Fruit fly (Drosophila melanogaster) whole organism, embryonic: ENCODE data around the gene CG15337.

Experiments used
- CG10274 ChIP-seq: fragments of 200-800 bp; sonication (Bioruptor generic); optimal IDR thresholded peaks from 3 replicates; lab custom pipeline; 2017; ENCODE audit warnings: missing biosample characterization, mild to moderate bottlenecking, missing genetic modification characterization
- CG10462 ChIP-seq: fragments of 200-800 bp; sonication (Bioruptor generic); optimal IDR thresholded peaks from 2 replicates; lab custom pipeline; 2016; ENCODE audit warnings: missing biosample characterization, missing genetic modification characterization
- CG10565 ChIP-seq: fragments of 200-800 bp; sonication (Bioruptor generic); optimal IDR thresholded peaks from 3 replicates; lab custom pipeline; 2016; ENCODE audit warnings: missing biosample characterization, mild to moderate bottlenecking, missing genetic modification characterization
- CG11085 ChIP-seq: fragments of 200-800 bp; sonication (Bioruptor generic); IDR thresholded peaks from 2 replicates; pipeline ENCODE4 v1.3.6; 2022; ENCODE audit warnings: missing biosample characterization, missing genetic modification characterization
- CG11456 ChIP-seq: fragments of 200-800 bp; sonication (Bioruptor generic); IDR thresholded peaks from 3 replicates; pipeline ENCODE4 v1.3.6; 2022; ENCODE audit warnings: missing biosample characterization, missing genetic modification characterization
- CG11695 ChIP-seq: fragments of 200-800 bp; sonication (Bioruptor generic); IDR thresholded peaks from 3 replicates; pipeline ENCODE4 v1.3.6; 2022; ENCODE audit warnings: missing biosample characterization, missing genetic modification characterization
- CG13287 ChIP-seq: fragments of 200-800 bp; sonication (Bioruptor generic); IDR thresholded peaks from 2 replicates; pipeline ENCODE4 v1.3.6; 2022; ENCODE audit warnings: missing biosample characterization, missing genetic modification characterization; ENCODE audit not compliant: partially characterized antibody
- CG13424 ChIP-seq: fragments of 200-800 bp; sonication (Bioruptor generic); optimal IDR thresholded peaks from 2 replicates; lab custom pipeline; 2019; ENCODE audit warnings: missing biosample characterization, mild to moderate bottlenecking, missing genetic modification characterization, moderate library complexity
- CG14965 ChIP-seq: fragments of 200-800 bp; sonication (Bioruptor generic); optimal IDR thresholded peaks from 2 replicates; lab custom pipeline; 2016; ENCODE audit warnings: missing biosample characterization, missing genetic modification characterization, borderline replicate concordance
- CG16813 ChIP-seq: fragments of 200-800 bp; sonication (Bioruptor generic); IDR thresholded peaks from 3 replicates; pipeline ENCODE4 v1.3.6; 2022; ENCODE audit warnings: missing biosample characterization, missing genetic modification characterization; ENCODE audit not compliant: partially characterized antibody
- CG17186 ChIP-seq: fragments of 200-800 bp; sonication (Bioruptor generic); optimal IDR thresholded peaks from 3 replicates; lab custom pipeline; 2017; ENCODE audit warnings: missing biosample characterization, missing genetic modification reagents, missing genetic modification characterization
- CG17612 ChIP-seq: fragments of 200-800 bp; sonication (Bioruptor generic); IDR thresholded peaks from 2 replicates; pipeline ENCODE4 v1.3.6; 2022; ENCODE audit warnings: missing biosample characterization, missing genetic modification characterization
- CG17802 ChIP-seq: fragments of 200-800 bp; sonication (Bioruptor generic); optimal IDR thresholded peaks from 2 replicates; lab custom pipeline; 2018; ENCODE audit warnings: missing biosample characterization, mild to moderate bottlenecking, missing genetic modification characterization, moderate library complexity
- CG18619 ChIP-seq: fragments of 200-800 bp; sonication (Bioruptor generic); optimal IDR thresholded peaks from 3 replicates; lab custom pipeline; 2017; ENCODE audit warnings: missing biosample characterization, mild to moderate bottlenecking, missing genetic modification characterization
- CG2120 ChIP-seq: fragments of 200-800 bp; sonication (Bioruptor generic); optimal IDR thresholded peaks from 3 replicates; lab custom pipeline; 2016; ENCODE audit warnings: missing biosample characterization, missing genetic modification characterization
- CG2202 ChIP-seq: fragments of 200-800 bp; sonication (Bioruptor generic); optimal IDR thresholded peaks from 2 replicates; lab custom pipeline; 2018; ENCODE audit warnings: missing biosample characterization, mild to moderate bottlenecking, missing genetic modification characterization
- CG30020 ChIP-seq: fragments of 200-800 bp; optimal IDR thresholded peaks from 2 replicates; lab custom pipeline; 2019; ENCODE audit warnings: missing biosample characterization, mild to moderate bottlenecking, missing genetic modification characterization, moderate library complexity
- CG3065 ChIP-seq: fragments of 200-800 bp; sonication (Bioruptor generic); optimal IDR thresholded peaks from 2 replicates; lab custom pipeline; 2016; ENCODE audit warnings: missing biosample characterization, missing genetic modification characterization
- CG31388 ChIP-seq: fragments of 200-800 bp; sonication (Bioruptor generic); optimal IDR thresholded peaks from 2 replicates; lab custom pipeline; 2016; ENCODE audit warnings: missing biosample characterization, missing genetic modification characterization
- CG32767 ChIP-seq: fragments of 200-800 bp; sonication (Bioruptor generic); IDR thresholded peaks from 2 replicates; pipeline ENCODE4 v1.3.6; 2022; ENCODE audit warnings: missing biosample characterization, missing genetic modification characterization
- CG42726 ChIP-seq: fragments of 200-800 bp; sonication (Bioruptor generic); IDR thresholded peaks from 2 replicates; pipeline ENCODE4 v1.3.6; 2022; ENCODE audit warnings: missing biosample characterization, missing genetic modification characterization; ENCODE audit not compliant: partially characterized antibody
- CG4617 ChIP-seq: fragments of 200-800 bp; sonication (Bioruptor generic); optimal IDR thresholded peaks from 3 replicates; lab custom pipeline; 2016; ENCODE audit warnings: missing biosample characterization, missing genetic modification characterization, borderline replicate concordance
- CG6175 ChIP-seq: fragments of 200-800 bp; sonication (Bioruptor generic); IDR thresholded peaks from 3 replicates; pipeline ENCODE4 v1.3.6; 2022; ENCODE audit warnings: missing biosample characterization, missing genetic modification characterization
- CG6854 ChIP-seq: fragments of 200-800 bp; sonication (Bioruptor generic); optimal IDR thresholded peaks from 3 replicates; lab custom pipeline; 2017; ENCODE audit warnings: missing biosample characterization, mild to moderate bottlenecking, missing genetic modification characterization
- CG7271 ChIP-seq: fragments of 200-800 bp; sonication (Bioruptor generic); optimal IDR thresholded peaks from 2 replicates; lab custom pipeline; 2018; ENCODE audit warnings: missing biosample characterization, mild to moderate bottlenecking, missing genetic modification characterization, moderate library complexity
- CG7357 ChIP-seq: fragments of 200-800 bp; sonication (Bioruptor generic); IDR thresholded peaks from 3 replicates; pipeline ENCODE4 v1.3.6; 2022; ENCODE audit warnings: missing biosample characterization, missing genetic modification characterization
- CG9817 ChIP-seq: fragments of 200-800 bp; sonication (Bioruptor generic); optimal IDR thresholded peaks from 2 replicates; lab custom pipeline; 2018; ENCODE audit warnings: missing biosample characterization, mild to moderate bottlenecking, missing genetic modification characterization, moderate library complexity
- Fer2 ChIP-seq: fragments of 200-800 bp; sonication (Bioruptor generic); optimal IDR thresholded peaks from 2 replicates; lab custom pipeline; 2018; ENCODE audit warnings: missing biosample characterization, mild to moderate bottlenecking, missing genetic modification characterization, moderate library complexity
- Hand ChIP-seq: fragments of 200-800 bp; sonication (Bioruptor generic); optimal IDR thresholded peaks from 2 replicates; lab custom pipeline; 2017; ENCODE audit warnings: mild to moderate bottlenecking, missing biosample characterization, missing genetic modification reagents, missing genetic modification characterization
- Lim3 ChIP-seq: fragments of 200-800 bp; sonication (Bioruptor generic); IDR thresholded peaks from 2 replicates; pipeline ENCODE4 v1.3.6; 2022; ENCODE audit warnings: missing biosample characterization, missing genetic modification characterization
- Optix ChIP-seq: fragments of 200-800 bp; sonication (Bioruptor generic); IDR thresholded peaks from 3 replicates; pipeline ENCODE4 v1.3.6; 2022; ENCODE audit warnings: missing biosample characterization, missing genetic modification characterization
- Ravus ChIP-seq: fragments of 200-800 bp; sonication (Bioruptor generic); IDR thresholded peaks from 2 replicates; pipeline ENCODE4 v1.3.6; 2022; ENCODE audit warnings: missing biosample characterization, missing genetic modification characterization
- Rfx ChIP-seq: fragments of 200-800 bp; sonication (Bioruptor generic); IDR thresholded peaks from 2 replicates; pipeline ENCODE4 v1.3.6; 2022; ENCODE audit warnings: missing biosample characterization, missing genetic modification characterization
- Sry-δ ChIP-seq: fragments of 200-800 bp; sonication (Bioruptor generic); optimal IDR thresholded peaks from 2 replicates; lab custom pipeline; 2016; ENCODE audit warnings: missing biosample characterization, missing genetic modification characterization
- Trl ChIP-seq, 3 experiments: fragments of >200 bp in 2 of 3; fragments of 200-800 bp in 1 of 3; sonication (Bioruptor generic) in 1 of 3; optimal IDR thresholded peaks; 2 replicates in 1 of 3; 3 replicates in 2 of 3; lab custom pipeline; 2016 to 2017; ENCODE audit warnings: missing biosample characterization in 1 of 3, missing genetic modification characterization in 1 of 3
- al ChIP-seq: fragments of 200-800 bp; sonication (Bioruptor generic); IDR thresholded peaks from 2 replicates; pipeline ENCODE4 v1.3.6; 2022; ENCODE audit warnings: missing biosample characterization, missing genetic modification characterization
- chinmo ChIP-seq: fragments of 200-800 bp; sonication (Bioruptor generic); IDR thresholded peaks from 4 replicates; pipeline ENCODE4 v1.3.6; 2022; ENCODE audit warnings: missing biosample characterization, missing genetic modification characterization; ENCODE audit not compliant: partially characterized antibody
- croc ChIP-seq: fragments of 200-800 bp; sonication (Bioruptor generic); conservative IDR thresholded peaks from 3 replicates; pipeline ENCODE4 v1.3.6; 2022; ENCODE audit warnings: missing biosample characterization, missing genetic modification characterization
- crol ChIP-seq: fragments of 200-800 bp; sonication (Bioruptor generic); IDR thresholded peaks from 2 replicates; pipeline ENCODE4 v1.3.6; 2022; ENCODE audit warnings: missing biosample characterization, missing genetic modification characterization
- hbn ChIP-seq: fragments of 200-800 bp; sonication (Bioruptor generic); IDR thresholded peaks from 2 replicates; pipeline ENCODE4 v1.3.6; 2022; ENCODE audit warnings: missing biosample characterization, missing genetic modification characterization; ENCODE audit not compliant: partially characterized antibody
- ind ChIP-seq: fragments of 200-800 bp; sonication (Bioruptor generic); optimal IDR thresholded peaks from 3 replicates; lab custom pipeline; 2016; ENCODE audit warnings: missing biosample characterization, missing genetic modification characterization
- jumu ChIP-seq: fragments of 200-800 bp; sonication (Bioruptor generic); optimal IDR thresholded peaks from 3 replicates; lab custom pipeline; 2016; ENCODE audit warnings: missing biosample characterization, missing genetic modification characterization
- mam ChIP-seq: fragments of 200-800 bp; sonication (Bioruptor generic); optimal IDR thresholded peaks from 3 replicates; lab custom pipeline; 2016; ENCODE audit warnings: missing biosample characterization, missing genetic modification characterization
- pan ChIP-seq, 4 experiments: fragments of >200 bp in 3 of 4; fragments of 200-800 bp in 1 of 4; sonication (Bioruptor generic) in 1 of 4; optimal IDR thresholded peaks in 3 of 4; IDR thresholded peaks in 1 of 4; 2 replicates each; pipeline versions ENCODE4 v1.3.6 to Lab custom; 2017 to 2022; ENCODE audit warnings: missing biosample characterization in 2 of 4, missing genetic modification characterization in 2 of 4, mixed read lengths in 1 of 4
- schlank ChIP-seq: fragments of 200-800 bp; sonication (Bioruptor generic); optimal IDR thresholded peaks from 2 replicates; lab custom pipeline; 2018; ENCODE audit warnings: missing biosample characterization, mild to moderate bottlenecking, missing genetic modification characterization
- sd ChIP-seq: fragments of 200-800 bp; sonication (Bioruptor generic); optimal IDR thresholded peaks from 3 replicates; lab custom pipeline; 2018; ENCODE audit warnings: missing biosample characterization, mild to moderate bottlenecking, missing genetic modification characterization, moderate library complexity
- sens ChIP-seq: fragments of 200-800 bp; sonication (Bioruptor generic); peaks from one replicate; lab custom pipeline; 2016; ENCODE audit warnings: missing biosample characterization, missing genetic modification characterization
- slp2 ChIP-seq: fragments of 200-800 bp; sonication (Bioruptor generic); optimal IDR thresholded peaks from 2 replicates; lab custom pipeline; 2016; ENCODE audit warnings: missing biosample characterization, missing genetic modification characterization
- tin ChIP-seq: fragments of 200-800 bp; sonication (Bioruptor generic); optimal IDR thresholded peaks from 3 replicates; lab custom pipeline; 2016; ENCODE audit warnings: missing biosample characterization, missing genetic modification characterization
- unc-4 ChIP-seq: fragments of 200-800 bp; sonication (Bioruptor generic); IDR thresholded peaks from 2 replicates; pipeline ENCODE4 v1.3.6; 2022; ENCODE audit warnings: missing biosample characterization, missing genetic modification characterization; ENCODE audit not compliant: partially characterized antibody
- zf30C ChIP-seq: fragments of 200-800 bp; sonication (Bioruptor generic); optimal IDR thresholded peaks from 3 replicates; lab custom pipeline; 2018; ENCODE audit warnings: missing biosample characterization, mild to moderate bottlenecking, missing genetic modification characterization

The CG15337 gene

DNA sequence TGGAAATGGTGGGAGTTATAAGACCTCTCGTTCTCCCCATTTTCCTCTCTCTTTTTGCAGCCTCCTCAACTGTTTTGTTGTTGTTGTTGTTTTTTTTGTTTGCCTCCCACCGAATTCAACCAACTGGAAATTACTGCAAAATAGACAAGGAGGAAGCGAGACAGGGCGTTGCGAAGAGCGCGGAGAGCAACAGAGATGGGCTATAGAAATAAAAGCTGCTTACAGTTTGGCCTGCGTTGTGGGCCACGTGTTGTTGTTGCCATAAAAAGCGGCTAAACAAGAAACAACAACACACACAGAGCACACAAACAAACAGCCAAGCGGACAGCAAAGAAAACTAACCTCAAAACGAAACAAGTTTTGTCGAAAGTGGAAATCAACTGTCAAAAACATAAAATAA lies 34.7 kb downstream of the CG15337 start (continued):
- no peak for TF ChIP-seq CG7357 (GFP tag; lab: Robert Waterston, UW)
- no peak for TF ChIP-seq Fer2 (tag; lab: Kevin White, UChicago)
- TF ChIP-seq CG4617 (GFP tag; lab: Kevin White, UChicago): no peak
- TF ChIP-seq unc-4: no peak
- TF ChIP-seq Ravus (GFP tag; lab: Robert Waterston, UW): no peak
- TF ChIP-seq CG18619: no peak
- TF ChIP-seq CG10274 (GFP tag; lab: Kevin White, UChicago): no peak
- TF ChIP-seq CG6854 (GFP tag; lab: Kevin White, UChicago): no peak
- TF ChIP-seq CG2120: no peak
- no peak for TF ChIP-seq CG10565
- no peak for TF ChIP-seq CG16813
- TF ChIP-seq CG13424 (tag; lab: Kevin White, UChicago): no peak
- no peak for TF ChIP-seq CG9817
- no peak for TF ChIP-seq zf30C (GFP tag; lab: Kevin White, UChicago)
- TF ChIP-seq CG14965 (GFP tag; lab: Kevin White, UChicago): no peak
- TF ChIP-seq ind (GFP tag; lab: Kevin White, UChicago): no peak
- no peak for TF ChIP-seq CG17186 (GFP tag; lab: Kevin White, UChicago)
- no peak for TF ChIP-seq schlank (tag; lab: Kevin White, UChicago)
- TF ChIP-seq tin: no peak
- TF ChIP-seq slp2 (GFP tag; lab: Kevin White, UChicago): no peak
- no peak for TF ChIP-seq CG11456
- peak; percentile 83; the same call in 3 of the 4 replicates for TF ChIP-seq chinmo (GFP tag; lab: Robert Waterston, UW)
- no peak for TF ChIP-seq CG6175 (GFP tag; lab: Robert Waterston, UW)
- TF ChIP-seq croc (GFP tag; lab: Robert Waterston, UW): no peak
- TF ChIP-seq CG7271 (tag; lab: Kevin White, UChicago): no peak
- no peak for TF ChIP-seq CG42726
- no peak for TF ChIP-seq mam (GFP tag; lab: Kevin White, UChicago)
- no peak for TF ChIP-seq jumu
- no peak for TF ChIP-seq CG11085 (GFP tag; lab: Robert Waterston, UW)
- TF ChIP-seq CG11695 (GFP tag; lab: Robert Waterston, UW): no peak
- TF ChIP-seq sens: peak; percentile 29

- no peak for TF ChIP-seq CG2202 (tag; lab: Kevin White, UChicago)
- TF ChIP-seq sd (tag; lab: Kevin White, UChicago): peak; percentile 95
- no peak for TF ChIP-seq CG3065
- TF ChIP-seq Trl (optimal IDR thresholded peaks at IDR 0.05; lab: Kevin White, UChicago): peak in 1 of 2 experiments; percentile 10
- no peak for TF ChIP-seq Trl (GFP tag; optimal IDR thresholded peaks at IDR 0.05; lab: Kevin White, UChicago)
- no peak for TF ChIP-seq CG10462 (GFP tag; lab: Kevin White, UChicago)
- no peak for TF ChIP-seq CG17802 (tag; lab: Kevin White, UChicago)
- TF ChIP-seq hbn (GFP tag; lab: Robert Waterston, UW): no peak
- no peak for TF ChIP-seq CG30020 (tag; lab: Kevin White, UChicago)
- TF ChIP-seq crol (GFP tag; lab: Robert Waterston, UW): peak; percentile 80
- no peak for TF ChIP-seq CG13287
- TF ChIP-seq CG17612: no peak
- TF ChIP-seq pan (optimal IDR thresholded peaks at IDR 0.05; lab: Kevin White, UChicago): no peak
- TF ChIP-seq pan (GFP tag; optimal IDR thresholded peaks at IDR 0.05 in 1 of 2, IDR thresholded peaks at IDR 0.05 in 1 of 2): peak in 1 of 2 experiments; percentile 9
- peak; percentile 35; the same call in 1 of the 2 replicates for TF ChIP-seq Rfx (GFP tag; lab: Robert Waterston, UW)
- no peak for TF ChIP-seq CG31388 (GFP tag; lab: Kevin White, UChicago)
- TF ChIP-seq al: no peak
- TF ChIP-seq CG32767: no peak
- no peak for TF ChIP-seq Optix (GFP tag; lab: Robert Waterston, UW)
- no peak for TF ChIP-seq Lim3
- TF ChIP-seq Sry-δ: no peak
- no peak for TF ChIP-seq Hand
Measured at dm6 chrX:8195449-8196156, 35.7 kb downstream of the CG15337 start.
